Worm (Caenorhabditis elegans) whole organism, young adult: ENCODE data around the gene rfc-1.

Experiments used
- B0019.2 ChIP-seq: fragments of 200-800 bp; sonication (Bioruptor generic); conservative IDR thresholded peaks from 2 replicates; pipeline ENCODE4 v1.3.6; 2022; ENCODE audit warnings: missing genetic modification reagents, missing genetic modification characterization, missing compliant biosample characterization
- B0336.3 ChIP-seq: fragments of 200-800 bp; sonication (Bioruptor generic); IDR thresholded peaks from 2 replicates; pipeline ENCODE4 v1.3.6; 2022; ENCODE audit warnings: missing genetic modification characterization, missing compliant biosample characterization
- C17E4.6 ChIP-seq: fragments of 200-800 bp; sonication (Bioruptor generic); IDR thresholded peaks from 2 replicates; pipeline ENCODE4 v1.3.6; 2022; ENCODE audit warnings: missing genetic modification reagents, missing genetic modification characterization, missing compliant biosample characterization
- F10E7.11 ChIP-seq: sonication (generic microtip); optimal IDR thresholded peaks from 2 replicates; lab custom pipeline; 2017; ENCODE audit warnings: mild to moderate bottlenecking, missing genetic modification characterization, moderate library complexity, missing compliant biosample characterization
- F33H1.4 ChIP-seq: fragments of 200-800 bp; sonication (Bioruptor generic); IDR thresholded peaks from 2 replicates; pipeline ENCODE4 v1.3.6; 2022; ENCODE audit warnings: missing genetic modification reagents, missing genetic modification characterization, missing compliant biosample characterization
- F37B4.10 ChIP-seq: fragments of 200-800 bp; sonication (Bioruptor generic); IDR thresholded peaks from 2 replicates; pipeline ENCODE4 v1.3.6; 2022; ENCODE audit warnings: missing genetic modification characterization, missing compliant biosample characterization
- F39B2.1 ChIP-seq: fragments of 200-800 bp; sonication (Bioruptor generic); IDR thresholded peaks from 2 replicates; pipeline ENCODE4 v1.3.6; 2022; ENCODE audit warnings: missing genetic modification reagents, missing genetic modification characterization, missing compliant biosample characterization
- F55B11.4 ChIP-seq: sonication (generic microtip); optimal IDR thresholded peaks from 2 replicates; lab custom pipeline; 2016; ENCODE audit warnings: missing compliant biosample characterization, missing genetic modification characterization, borderline replicate concordance; ENCODE audit not compliant: insufficient read depth
- F57C9.4 ChIP-seq: sonication (generic microtip); optimal IDR thresholded peaks from 2 replicates; lab custom pipeline; 2017; ENCODE audit warnings: mild to moderate bottlenecking, missing genetic modification characterization, missing compliant biosample characterization
- Y79H2A.3 ChIP-seq: fragments of 200-800 bp; sonication (Bioruptor generic); conservative IDR thresholded peaks from 2 replicates; pipeline ENCODE4 v1.3.6; 2022; ENCODE audit warnings: missing genetic modification reagents, missing genetic modification characterization, missing compliant biosample characterization
- akir-1 ChIP-seq: fragments of 200-800 bp; sonication (Bioruptor generic); optimal IDR thresholded peaks from 2 replicates; lab custom pipeline; 2018; ENCODE audit warnings: mild to moderate bottlenecking, missing genetic modification characterization, moderate library complexity, missing compliant biosample characterization
- ama-1 ChIP-seq, 3 experiments: fragments of 150-350 bp in 1 of 3; sonication (generic microtip) in 2 of 3; optimal IDR thresholded peaks; 2 replicates each; lab custom pipeline; 2014 to 2018; ENCODE audit warnings: missing biosample characterization in 2 of 3, missing genetic modification characterization in 2 of 3, missing genetic modification reagents in 2 of 3
- aptf-2 ChIP-seq: fragments of 200-800 bp; sonication (Bioruptor generic); conservative IDR thresholded peaks from 2 replicates; pipeline ENCODE4 v1.3.6; 2022; ENCODE audit warnings: missing genetic modification reagents, missing genetic modification characterization, missing compliant biosample characterization
- aptf-3 ChIP-seq: fragments of 200-800 bp; sonication (Bioruptor generic); IDR thresholded peaks from 2 replicates; pipeline ENCODE4 v1.3.6; 2022; ENCODE audit warnings: missing genetic modification characterization, missing compliant biosample characterization
- atf-7 ChIP-seq: sonication (generic microtip); optimal IDR thresholded peaks from 2 replicates; lab custom pipeline; 2017; ENCODE audit warnings: mild to moderate bottlenecking, missing genetic modification characterization, missing compliant biosample characterization
- athp-1 ChIP-seq: sonication (generic microtip); optimal IDR thresholded peaks from 2 replicates; lab custom pipeline; 2017; ENCODE audit warnings: mild to moderate bottlenecking, missing genetic modification characterization, missing compliant biosample characterization
- attf-5 ChIP-seq: fragments of 200-800 bp; sonication (Bioruptor generic); optimal IDR thresholded peaks from 2 replicates; lab custom pipeline; 2018; ENCODE audit warnings: mild to moderate bottlenecking, missing genetic modification characterization, missing compliant biosample characterization
- attf-6 ChIP-seq: fragments of 200-800 bp; sonication (Bioruptor generic); IDR thresholded peaks from 2 replicates; pipeline ENCODE4 v1.3.6; 2022; ENCODE audit warnings: missing genetic modification reagents, missing genetic modification characterization, missing compliant biosample characterization
- egl-18 ChIP-seq: fragments of 200-800 bp; sonication (Bioruptor generic); IDR thresholded peaks from 2 replicates; pipeline ENCODE4 v1.3.6; 2022; ENCODE audit warnings: missing genetic modification reagents, missing genetic modification characterization, missing compliant biosample characterization
- gei-17 ChIP-seq: fragments of 200-800 bp; sonication (Bioruptor generic); optimal IDR thresholded peaks from 2 replicates; lab custom pipeline; 2018; ENCODE audit warnings: mild to moderate bottlenecking, missing genetic modification characterization, missing compliant biosample characterization
- him-1 ChIP-seq: sonication (generic microtip); optimal IDR thresholded peaks from 2 replicates; lab custom pipeline; 2016; ENCODE audit warnings: missing genotype, missing genetic modification reagents, missing genetic modification characterization, missing compliant biosample characterization
- hmg-1.2 ChIP-seq: fragments of 200-800 bp; sonication (Bioruptor generic); IDR thresholded peaks from 2 replicates; pipeline ENCODE4 v1.3.6; 2022; ENCODE audit warnings: missing genetic modification reagents, missing genetic modification characterization, missing compliant biosample characterization
- hmg-20 ChIP-seq: fragments of 200-800 bp; sonication (Bioruptor generic); IDR thresholded peaks from 2 replicates; pipeline ENCODE4 v1.3.6; 2022; ENCODE audit warnings: missing genetic modification reagents, missing genetic modification characterization, missing compliant biosample characterization
- let-526 ChIP-seq: fragments of 200-800 bp; sonication (Bioruptor generic); IDR thresholded peaks from 2 replicates; pipeline ENCODE4 v1.3.6; 2022; ENCODE audit warnings: missing genetic modification reagents, missing genetic modification characterization, missing compliant biosample characterization
- lsy-27 ChIP-seq: sonication (generic microtip); optimal IDR thresholded peaks from 2 replicates; lab custom pipeline; 2017; ENCODE audit warnings: missing genetic modification characterization, mild to moderate bottlenecking, missing compliant biosample characterization, antibody characterized with exemption, missing genotype, borderline replicate concordance; ENCODE audit not compliant: insufficient read depth
- madf-10 ChIP-seq: sonication (generic microtip); optimal IDR thresholded peaks from 2 replicates; lab custom pipeline; 2016; ENCODE audit warnings: mild to moderate bottlenecking, missing genetic modification characterization, missing compliant biosample characterization
- madf-3 ChIP-seq: fragments of 200-800 bp; sonication (Bioruptor generic); IDR thresholded peaks from 2 replicates; pipeline ENCODE4 v1.3.6; 2022; ENCODE audit warnings: missing genetic modification reagents, missing genetic modification characterization, missing compliant biosample characterization
- nfyb-1 ChIP-seq: fragments of 200-800 bp; sonication (Bioruptor generic); IDR thresholded peaks from 2 replicates; pipeline ENCODE4 v1.3.6; 2022; ENCODE audit warnings: missing genetic modification reagents, missing genetic modification characterization, missing compliant biosample characterization
- nhr-120 ChIP-seq: fragments of 200-800 bp; sonication (Bioruptor generic); IDR thresholded peaks from 2 replicates; pipeline ENCODE4 v1.3.6; 2022; ENCODE audit warnings: missing genetic modification characterization, missing compliant biosample characterization
- nhr-80 ChIP-seq: sonication (generic microtip); optimal IDR thresholded peaks from 2 replicates; lab custom pipeline; 2016; ENCODE audit warnings: missing genetic modification characterization, missing compliant biosample characterization
- pha-4 ChIP-seq: fragments of 150-350 bp; sonication (generic microtip); optimal IDR thresholded peaks from 2 replicates; lab custom pipeline; 2014; ENCODE audit warnings: missing biosample characterization, missing genetic modification reagents, missing genetic modification characterization
- rcor-1 ChIP-seq: fragments of 200-800 bp; sonication (Bioruptor generic); IDR thresholded peaks from 2 replicates; pipeline ENCODE4 v1.3.6; 2022; ENCODE audit warnings: missing genetic modification reagents, missing genetic modification characterization, missing compliant biosample characterization
- sea-2 ChIP-seq: fragments of 200-800 bp; sonication (Bioruptor generic); IDR thresholded peaks from 2 replicates; pipeline ENCODE4 v1.3.6; 2022; ENCODE audit warnings: missing genetic modification characterization, missing compliant biosample characterization
- snpc-1.1 ChIP-seq: sonication (generic microtip); optimal IDR thresholded peaks from 2 replicates; lab custom pipeline; 2017; ENCODE audit warnings: missing genetic modification characterization, mild to moderate bottlenecking, missing compliant biosample characterization, antibody characterized with exemption, moderate library complexity, missing genotype, missing genetic modification reagents; ENCODE audit not compliant: insufficient read depth
- tbx-9 ChIP-seq: sonication (generic microtip); optimal IDR thresholded peaks from 2 replicates; lab custom pipeline; 2016; ENCODE audit warnings: borderline replicate concordance, missing genetic modification characterization, inconsistent platforms, missing compliant biosample characterization
- unc-130 ChIP-seq: sonication (generic microtip); optimal IDR thresholded peaks from 2 replicates; lab custom pipeline; 2016; ENCODE audit warnings: missing genetic modification reagents, missing genetic modification characterization, missing compliant biosample characterization
- zim-3 ChIP-seq: sonication (generic microtip); optimal IDR thresholded peaks from 2 replicates; lab custom pipeline; 2017; ENCODE audit warnings: mild to moderate bottlenecking, missing genetic modification characterization, moderate library complexity, missing compliant biosample characterization
- ztf-26 ChIP-seq: sonication (generic microtip); optimal IDR thresholded peaks from 2 replicates; lab custom pipeline; 2017; ENCODE audit warnings: missing genetic modification characterization, missing compliant biosample characterization

rfc-1 gene

DNA sequence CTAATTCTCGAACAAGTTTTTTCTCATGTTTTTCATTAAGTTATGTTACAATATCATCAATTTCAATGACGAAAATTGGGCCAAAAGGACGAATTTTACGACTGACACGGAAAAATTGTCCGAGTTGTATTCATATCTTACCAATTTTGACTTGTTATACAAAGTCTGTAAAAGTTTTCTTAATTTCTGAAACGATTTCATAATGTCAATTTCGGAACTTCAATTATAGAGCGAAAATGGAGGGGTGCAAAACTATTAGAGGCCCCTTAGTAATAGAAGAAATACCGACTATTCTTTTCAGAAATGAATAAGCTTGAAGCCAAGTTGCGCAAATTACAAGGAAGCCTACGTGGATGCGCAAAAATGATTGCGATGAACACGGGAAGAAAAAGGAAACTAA lies 14.2 kb downstream of the rfc-1 start, which contains the start of gene F43D2.3:
Gene F43D2.3 (plus strand): TSS at position 301 of the 400 bp plus-strand sequence.
- TF ChIP-seq F55B11.4 (tag; lab: Kevin White, UChicago) = no peak
- no peak for TF ChIP-seq F37B4.10 (GFP tag; lab: Robert Waterston, UW)
- TF ChIP-seq aptf-3 = no peak
- no peak for TF ChIP-seq sea-2 (GFP tag; lab: Robert Waterston, UW)
- TF ChIP-seq hmg-20 (GFP tag; lab: Robert Waterston, UW) = no peak
- TF ChIP-seq snpc-1.1 (tag; lab: Kevin White, UChicago) = no peak
- no peak for TF ChIP-seq ztf-26
- no peak for TF ChIP-seq attf-5
- no peak for TF ChIP-seq gei-17
- TF ChIP-seq madf-3 (GFP tag; lab: Robert Waterston, UW) = no peak
- no peak for TF ChIP-seq aptf-2 (GFP tag; lab: Robert Waterston, UW)
- TF ChIP-seq akir-1 (GFP tag; lab: Kevin White, UChicago) = no peak
- no peak for TF ChIP-seq unc-130 (GFP tag; lab: Kevin White, UChicago)
- no peak for TF ChIP-seq nhr-80 (tag; lab: Kevin White, UChicago)
- no peak for TF ChIP-seq F33H1.4
- TF ChIP-seq B0336.3 (GFP tag; lab: Robert Waterston, UW) = no peak
- no peak for TF ChIP-seq ama-1 (optimal IDR thresholded peaks at IDR 0.05; lab: Kevin White, UChicago)
- TF ChIP-seq ama-1 (GFP tag; optimal IDR thresholded peaks at IDR 0.05; lab: Kevin White, UChicago) = no peak
- TF ChIP-seq rcor-1 = no peak
- no peak for TF ChIP-seq F57C9.4 (tag; lab: Kevin White, UChicago)

DNA sequence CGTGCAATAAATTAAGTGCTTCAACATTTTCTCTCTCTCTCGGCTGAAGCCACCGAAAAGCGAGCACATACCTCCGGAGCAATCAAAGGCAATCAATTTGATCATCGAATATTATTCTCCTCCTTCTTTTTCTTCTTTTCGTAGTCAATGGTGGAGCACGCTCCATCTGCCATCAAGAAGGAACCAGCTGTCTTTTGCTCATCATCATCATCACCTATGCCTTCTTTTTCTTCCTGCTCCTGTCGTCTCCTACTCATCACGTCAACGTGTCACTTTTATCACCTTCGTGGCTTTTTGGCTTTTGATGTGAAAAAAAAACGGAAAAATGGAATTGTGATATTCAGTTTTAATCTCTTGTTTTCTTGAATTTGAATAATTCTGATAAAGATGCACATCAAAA lies 20.1 kb downstream of the rfc-1 start:
- TF ChIP-seq zim-3 (tag; lab: Kevin White, UChicago) = no peak
- no peak for TF ChIP-seq hmg-1.2 (GFP tag; lab: Robert Waterston, UW)
- TF ChIP-seq pha-4 = no peak
- no peak for TF ChIP-seq attf-6 (GFP tag; lab: Robert Waterston, UW)
- TF ChIP-seq F39B2.1 (GFP tag; lab: Robert Waterston, UW) = no peak
- no peak for TF ChIP-seq egl-18
- no peak for TF ChIP-seq madf-10 (tag; lab: Kevin White, UChicago)
- no peak for TF ChIP-seq lsy-27 (tag; lab: Kevin White, UChicago)
- no peak for TF ChIP-seq nfyb-1 (GFP tag; lab: Robert Waterston, UW)
- TF ChIP-seq him-1 = no peak
- no peak for TF ChIP-seq nhr-120 (GFP tag; lab: Robert Waterston, UW)
- no peak for TF ChIP-seq atf-7 (tag; lab: Kevin White, UChicago)
- no peak for TF ChIP-seq C17E4.6 (GFP tag; lab: Robert Waterston, UW)
- no peak for TF ChIP-seq F10E7.11 (tag; lab: Kevin White, UChicago)
- no peak for TF ChIP-seq B0019.2 (GFP tag; lab: Robert Waterston, UW)
- no peak for TF ChIP-seq tbx-9 (tag; lab: Kevin White, UChicago)
- TF ChIP-seq Y79H2A.3 (GFP tag; lab: Robert Waterston, UW) = no peak
- no peak for TF ChIP-seq hmg-20 (GFP tag; lab: Robert Waterston, UW)
- TF ChIP-seq athp-1 = no peak

DNA sequence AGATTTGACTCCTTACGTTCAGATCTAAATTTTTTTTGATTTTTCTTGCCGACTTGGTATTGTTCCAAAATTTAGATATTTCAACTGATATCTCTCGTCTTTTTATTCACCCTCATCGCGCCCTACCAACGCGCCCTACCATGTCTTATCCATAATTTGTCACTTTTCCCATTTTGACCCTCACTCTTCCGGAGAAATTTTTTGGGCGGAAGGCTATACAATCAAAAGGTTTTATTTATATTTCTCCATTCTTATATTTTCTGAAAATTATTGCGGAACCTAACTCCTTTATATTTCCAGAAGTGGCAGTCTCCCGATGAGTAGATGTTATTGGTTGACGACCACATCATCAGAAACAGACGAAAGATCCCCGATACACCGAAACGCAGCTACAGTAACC lies 24.9 kb downstream of the rfc-1 start, which contains the start of gene hot-1:
Gene hot-1 (plus strand): TSS at position 301 of the 400 bp plus-strand sequence.
- TF ChIP-seq let-526 (GFP tag; lab: Robert Waterston, UW) = no peak
- TF ChIP-seq, all 124 proteins: peak for 0
